Fruit fly (Drosophila melanogaster) whole organism, embryonic: ENCODE data around the gene mRpS31.

Experiments used
- Adf1 ChIP-seq: fragments of 200-800 bp; sonication (Bioruptor generic); IDR thresholded peaks from 2 replicates; pipeline ENCODE4 v1.3.6; 2022; ENCODE audit warnings: missing biosample characterization, missing genetic modification characterization
- Aef1 ChIP-seq: fragments of 200-800 bp; sonication (Bioruptor generic); IDR thresholded peaks from 3 replicates; pipeline ENCODE4 v1.3.6; 2022; ENCODE audit warnings: missing biosample characterization, missing genetic modification characterization
- Blimp-1 ChIP-seq: fragments of 200-800 bp; sonication (Bioruptor generic); optimal IDR thresholded peaks from 3 replicates; lab custom pipeline; 2018; ENCODE audit warnings: missing biosample characterization, missing genetic modification characterization, mild to moderate bottlenecking, moderate library complexity, missing genetic modification reagents
- CG10366 ChIP-seq: fragments of 200-800 bp; sonication (Bioruptor generic); IDR thresholded peaks from 2 replicates; pipeline ENCODE4 v1.3.6; 2022; ENCODE audit warnings: missing biosample characterization, missing genetic modification characterization
- CG12104 ChIP-seq: fragments of 200-800 bp; sonication (Bioruptor generic); optimal IDR thresholded peaks from 3 replicates; lab custom pipeline; 2016; ENCODE audit warnings: missing biosample characterization, missing genetic modification characterization
- CG12299 ChIP-seq: fragments of 200-800 bp; sonication (Bioruptor generic); optimal IDR thresholded peaks from 2 replicates; lab custom pipeline; 2018; ENCODE audit warnings: missing biosample characterization, mild to moderate bottlenecking, missing genetic modification characterization
- CG17328 ChIP-seq: fragments of 200-800 bp; sonication (Bioruptor generic); IDR thresholded peaks from 2 replicates; pipeline ENCODE4 v1.3.6; 2022; ENCODE audit warnings: missing biosample characterization, missing genetic modification characterization
- CG17359 ChIP-seq: fragments of 200-800 bp; sonication (Bioruptor generic); optimal IDR thresholded peaks from 3 replicates; lab custom pipeline; 2018; ENCODE audit warnings: missing biosample characterization, mild to moderate bottlenecking, missing genetic modification characterization, moderate library complexity
- CG17829 ChIP-seq: fragments of 200-800 bp; optimal IDR thresholded peaks from 2 replicates; lab custom pipeline; 2019; ENCODE audit warnings: missing biosample characterization, mild to moderate bottlenecking, missing genetic modification characterization, moderate library complexity
- CG18011 ChIP-seq: fragments of 200-800 bp; sonication (Bioruptor generic); optimal IDR thresholded peaks from 2 replicates; lab custom pipeline; 2017; ENCODE audit warnings: missing biosample characterization, missing genetic modification characterization, mild to moderate bottlenecking, moderate library complexity, missing genotype
- CG18619 ChIP-seq: fragments of 200-800 bp; sonication (Bioruptor generic); optimal IDR thresholded peaks from 3 replicates; lab custom pipeline; 2017; ENCODE audit warnings: missing biosample characterization, mild to moderate bottlenecking, missing genetic modification characterization
- CG2889 ChIP-seq: fragments of 200-800 bp; sonication (Bioruptor generic); IDR thresholded peaks from 3 replicates; pipeline ENCODE4 v1.3.6; 2022; ENCODE audit warnings: missing biosample characterization, missing genetic modification characterization
- CG3065 ChIP-seq: fragments of 200-800 bp; sonication (Bioruptor generic); optimal IDR thresholded peaks from 2 replicates; lab custom pipeline; 2016; ENCODE audit warnings: missing biosample characterization, missing genetic modification characterization
- CG32772 ChIP-seq: fragments of 200-800 bp; sonication (Bioruptor generic); IDR thresholded peaks from 2 replicates; pipeline ENCODE4 v1.3.6; 2022; ENCODE audit warnings: missing biosample characterization, missing genetic modification characterization
- CG34376 ChIP-seq: fragments of 200-800 bp; sonication (Bioruptor generic); optimal IDR thresholded peaks from 2 replicates; lab custom pipeline; 2018; ENCODE audit warnings: missing biosample characterization, mild to moderate bottlenecking, missing genetic modification characterization
- CG3995 ChIP-seq: fragments of 200-800 bp; sonication (Bioruptor generic); optimal IDR thresholded peaks from 3 replicates; lab custom pipeline; 2016; ENCODE audit warnings: missing biosample characterization, missing genetic modification characterization
- CG4617 ChIP-seq: fragments of 200-800 bp; sonication (Bioruptor generic); optimal IDR thresholded peaks from 3 replicates; lab custom pipeline; 2016; ENCODE audit warnings: missing biosample characterization, missing genetic modification characterization, borderline replicate concordance
- CG7556 ChIP-seq: fragments of 200-800 bp; sonication (Bioruptor generic); optimal IDR thresholded peaks from 2 replicates; lab custom pipeline; 2017; ENCODE audit warnings: missing biosample characterization, mild to moderate bottlenecking, missing genetic modification characterization
- CG8924 ChIP-seq: fragments of 200-800 bp; optimal IDR thresholded peaks from 3 replicates; lab custom pipeline; 2019; ENCODE audit warnings: missing biosample characterization, mild to moderate bottlenecking, missing genetic modification characterization, moderate library complexity
- CG9797 ChIP-seq: fragments of 200-800 bp; sonication (Bioruptor generic); optimal IDR thresholded peaks from 3 replicates; lab custom pipeline; 2018; ENCODE audit warnings: missing biosample characterization, mild to moderate bottlenecking, missing genetic modification characterization
- CG9817 ChIP-seq: fragments of 200-800 bp; sonication (Bioruptor generic); optimal IDR thresholded peaks from 2 replicates; lab custom pipeline; 2018; ENCODE audit warnings: missing biosample characterization, mild to moderate bottlenecking, missing genetic modification characterization, moderate library complexity
- CTCF ChIP-seq: fragments of 200-800 bp; sonication (Bioruptor generic); optimal IDR thresholded peaks from 2 replicates; lab custom pipeline; 2017; ENCODE audit warnings: missing biosample characterization, mild to moderate bottlenecking, missing genetic modification characterization, moderate library complexity
- Eip74EF ChIP-seq, 2 experiments: fragments of 200-800 bp in 1 of 2; fragments of >200 bp in 1 of 2; sonication (Bioruptor generic) in 1 of 2; optimal IDR thresholded peaks; 2 replicates each; lab custom pipeline; 2017 to 2019; ENCODE audit warnings: missing biosample characterization in 2 of 2, missing genetic modification characterization in 2 of 2, mild to moderate bottlenecking in 1 of 2, moderate library complexity in 1 of 2
- Hmr ChIP-seq: fragments of 200-800 bp; sonication (Bioruptor generic); optimal IDR thresholded peaks from 3 replicates; lab custom pipeline; 2017; ENCODE audit warnings: mild to moderate bottlenecking, missing biosample characterization, missing genetic modification reagents, missing genetic modification characterization
- Lhr ChIP-seq: fragments of 200-800 bp; sonication (Bioruptor generic); optimal IDR thresholded peaks from 3 replicates; lab custom pipeline; 2017; ENCODE audit warnings: mild to moderate bottlenecking, missing biosample characterization, missing genetic modification reagents, missing genetic modification characterization
- Lim3 ChIP-seq: fragments of 200-800 bp; sonication (Bioruptor generic); IDR thresholded peaks from 2 replicates; pipeline ENCODE4 v1.3.6; 2022; ENCODE audit warnings: missing biosample characterization, missing genetic modification characterization
- Med ChIP-seq: fragments of 200-800 bp; sonication (Bioruptor generic); peaks from one replicate; lab custom pipeline; 2016; ENCODE audit warnings: missing biosample characterization, missing genetic modification characterization, mild to moderate bottlenecking, inconsistent platforms, moderate library complexity
- Vsx1 ChIP-seq: fragments of 200-800 bp; sonication (Bioruptor generic); optimal IDR thresholded peaks from 2 replicates; lab custom pipeline; 2017; ENCODE audit warnings: missing biosample characterization, mild to moderate bottlenecking, missing genetic modification characterization, missing genetic modification reagents
- al ChIP-seq: fragments of 200-800 bp; sonication (Bioruptor generic); IDR thresholded peaks from 2 replicates; pipeline ENCODE4 v1.3.6; 2022; ENCODE audit warnings: missing biosample characterization, missing genetic modification characterization
- br ChIP-seq: fragments of >200 bp; optimal IDR thresholded peaks from 2 replicates; lab custom pipeline; 2017
- cato ChIP-seq: fragments of 200-800 bp; sonication (Bioruptor generic); optimal IDR thresholded peaks from 2 replicates; lab custom pipeline; 2016; ENCODE audit warnings: missing biosample characterization, missing genetic modification characterization, borderline replicate concordance
- croc ChIP-seq: fragments of 200-800 bp; sonication (Bioruptor generic); conservative IDR thresholded peaks from 3 replicates; pipeline ENCODE4 v1.3.6; 2022; ENCODE audit warnings: missing biosample characterization, missing genetic modification characterization
- danr ChIP-seq: fragments of 200-800 bp; sonication (Bioruptor generic); IDR thresholded peaks from 2 replicates; pipeline ENCODE4 v1.3.6; 2022; ENCODE audit warnings: missing biosample characterization, missing genetic modification characterization
- ems ChIP-seq: fragments of 200-800 bp; sonication (Bioruptor generic); optimal IDR thresholded peaks from 3 replicates; lab custom pipeline; 2016; ENCODE audit warnings: missing biosample characterization, missing genetic modification characterization
- ewg ChIP-seq: fragments of 200-800 bp; sonication (Bioruptor generic); optimal IDR thresholded peaks from 3 replicates; lab custom pipeline; 2017; ENCODE audit warnings: mild to moderate bottlenecking, missing biosample characterization, missing genetic modification reagents, missing genetic modification characterization
- hkb ChIP-seq, 2 experiments: fragments of 200-800 bp in 1 of 2; fragments of >200 bp in 1 of 2; sonication (Bioruptor generic) in 1 of 2; IDR thresholded peaks in 1 of 2; optimal IDR thresholded peaks in 1 of 2; 2 replicates each; pipeline versions ENCODE4 v1.3.6 to Lab custom; 2017 to 2022; ENCODE audit warnings: missing biosample characterization in 1 of 2, missing genetic modification characterization in 1 of 2
- kah ChIP-seq: fragments of 200-800 bp; sonication (Bioruptor generic); optimal IDR thresholded peaks from 2 replicates; lab custom pipeline; 2018; ENCODE audit warnings: missing biosample characterization, mild to moderate bottlenecking, missing genetic modification characterization
- kni ChIP-seq: fragments of 200-800 bp; sonication (Bioruptor generic); optimal IDR thresholded peaks from 3 replicates; lab custom pipeline; 2017; ENCODE audit warnings: mild to moderate bottlenecking, missing biosample characterization, missing genetic modification reagents, missing genetic modification characterization
- lola ChIP-seq, 3 experiments: fragments of >200 bp in 2 of 3; fragments of 200-800 bp in 1 of 3; sonication (Bioruptor generic) in 1 of 3; optimal IDR thresholded peaks; 2 replicates each; lab custom pipeline; 2017 to 2019; ENCODE audit warnings: missing biosample characterization in 3 of 3, missing genetic modification characterization in 3 of 3, mild to moderate bottlenecking in 1 of 3, moderate library complexity in 1 of 3
- mirr ChIP-seq: fragments of 200-800 bp; sonication (Bioruptor generic); optimal IDR thresholded peaks from 3 replicates; lab custom pipeline; 2018; ENCODE audit warnings: missing biosample characterization, mild to moderate bottlenecking, missing genetic modification characterization
- nerfin-2 ChIP-seq: fragments of 200-800 bp; sonication (Bioruptor generic); IDR thresholded peaks from 2 replicates; pipeline ENCODE4 v1.3.6; 2022; ENCODE audit warnings: missing biosample characterization, missing genetic modification characterization; ENCODE audit not compliant: partially characterized antibody
- nmo ChIP-seq: fragments of 200-800 bp; sonication (Bioruptor generic); optimal IDR thresholded peaks from 2 replicates; lab custom pipeline; 2018; ENCODE audit warnings: missing biosample characterization, mild to moderate bottlenecking, missing genetic modification characterization, moderate library complexity
- pros ChIP-seq: fragments of 200-800 bp; sonication (Bioruptor generic); optimal IDR thresholded peaks from 3 replicates; lab custom pipeline; 2019; ENCODE audit warnings: missing biosample characterization, mild to moderate bottlenecking, missing genetic modification characterization, moderate library complexity
- sna ChIP-seq: fragments of 200-800 bp; sonication (Bioruptor generic); IDR thresholded peaks from 2 replicates; pipeline ENCODE4 v1.3.6; 2022; ENCODE audit warnings: missing biosample characterization, missing genetic modification characterization; ENCODE audit not compliant: partially characterized antibody
- sqz ChIP-seq: fragments of 200-800 bp; sonication (Bioruptor generic); optimal IDR thresholded peaks from 3 replicates; lab custom pipeline; 2018; ENCODE audit warnings: missing biosample characterization, mild to moderate bottlenecking, missing genetic modification characterization
- sr ChIP-seq: fragments of 200-800 bp; sonication (Bioruptor generic); IDR thresholded peaks from 3 replicates; pipeline ENCODE4 v1.3.6; 2022; ENCODE audit warnings: missing biosample characterization, missing genetic modification characterization
- vfl ChIP-seq: fragments of 200-800 bp; sonication (Bioruptor generic); optimal IDR thresholded peaks from 2 replicates; lab custom pipeline; 2016; ENCODE audit warnings: missing biosample characterization, missing genetic modification characterization
- zen ChIP-seq: fragments of 200-800 bp; sonication (Bioruptor generic); optimal IDR thresholded peaks from 3 replicates; lab custom pipeline; 2018; ENCODE audit warnings: missing biosample characterization, mild to moderate bottlenecking, missing genetic modification characterization, moderate library complexity

Gene mRpS31

DNA sequence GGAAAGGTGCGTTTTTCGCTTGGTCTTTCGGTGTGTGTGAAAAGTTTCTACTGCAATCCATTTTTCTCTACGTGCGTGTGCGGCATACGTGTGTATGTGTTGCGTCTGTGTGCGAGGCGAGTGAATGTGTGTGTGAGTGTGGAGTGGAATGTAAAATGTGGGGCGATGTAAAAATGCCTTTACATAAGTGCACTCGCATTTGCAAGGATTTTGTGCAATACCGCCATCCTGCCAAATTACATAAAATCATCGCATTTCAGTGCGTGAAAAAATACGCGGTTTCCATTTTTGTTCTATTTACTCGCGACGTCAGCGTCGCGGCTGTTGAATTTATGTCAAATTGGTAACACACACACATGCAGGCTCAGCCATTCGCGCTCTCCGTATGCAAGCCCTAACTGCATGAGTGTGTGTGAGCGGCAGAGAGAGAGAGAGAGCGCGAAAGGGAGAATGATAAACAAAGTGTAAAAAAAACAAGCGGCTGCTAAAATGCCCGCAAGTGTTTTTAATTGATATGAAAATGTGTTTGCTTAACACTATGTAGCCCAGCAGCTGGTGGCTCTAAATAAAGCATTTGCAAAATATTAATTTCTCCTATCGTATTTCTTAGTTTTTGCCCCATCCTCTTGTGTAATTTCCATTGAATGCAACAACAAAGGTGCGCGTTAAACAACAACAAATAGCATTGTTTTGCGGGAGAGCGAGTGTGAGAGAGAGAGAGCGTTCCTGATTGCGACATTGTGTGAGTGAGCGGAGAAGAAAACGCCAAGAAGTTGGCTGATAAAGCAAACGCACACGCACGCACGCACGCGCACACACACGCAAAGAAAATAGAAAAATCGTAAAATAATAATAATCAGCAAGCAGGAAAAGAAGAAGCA lies 47.4 kb downstream of the mRpS31 start (continued):
- no peak for TF ChIP-seq nerfin-2
- no peak for TF ChIP-seq CG3995 (GFP tag; lab: Kevin White, UChicago)
- no peak for TF ChIP-seq mirr (GFP tag; lab: Kevin White, UChicago)
- no peak for TF ChIP-seq zen (tag; lab: Kevin White, UChicago)
- no peak for TF ChIP-seq CG32772
- no peak for TF ChIP-seq CG9817
- TF ChIP-seq Vsx1 (GFP tag; lab: Kevin White, UChicago) = peak; percentile 26
- TF ChIP-seq vfl (GFP tag; lab: Kevin White, UChicago) = no peak
- TF ChIP-seq CG12299 (tag; lab: Kevin White, UChicago) = peak; percentile 19
- TF ChIP-seq sr (GFP tag; lab: Robert Waterston, UW) = no peak
- TF ChIP-seq hkb (optimal IDR thresholded peaks at IDR 0.05; lab: Kevin White, UChicago) = no peak
- TF ChIP-seq hkb (GFP tag; IDR thresholded peaks at IDR 0.05; lab: Robert Waterston, UW) = 0 out of 2 replicates have a peak, but pooled peaks have one; percentile 4
- no peak for TF ChIP-seq br (lab: Kevin White, UChicago)
- TF ChIP-seq CG4617 (GFP tag; lab: Kevin White, UChicago) = peak; percentile 31
- no peak for TF ChIP-seq CG9797 (GFP tag; lab: Kevin White, UChicago)
- peak; percentile 87 for TF ChIP-seq kni
- peak; percentile 48 for TF ChIP-seq Hmr (GFP tag; lab: Kevin White, UChicago)
- TF ChIP-seq CG3065 (GFP tag; lab: Kevin White, UChicago) = no peak
- TF ChIP-seq CG2889 = no peak
- no peak for TF ChIP-seq CG10366
- peak in 2 of 3 experiments; percentile 71 to 96 for TF ChIP-seq lola (GFP tag; optimal IDR thresholded peaks at IDR 0.05; lab: Kevin White, UChicago)
- no peak for TF ChIP-seq sna (GFP tag; lab: Robert Waterston, UW)
- peak; percentile 30 for TF ChIP-seq nmo
- TF ChIP-seq CG17829 (tag; lab: Kevin White, UChicago) = no peak
- no peak for TF ChIP-seq CG18619
- no peak for TF ChIP-seq CTCF (GFP tag; lab: Kevin White, UChicago)
- peak; percentile 91 for TF ChIP-seq sqz (GFP tag; lab: Kevin White, UChicago)
- TF ChIP-seq Blimp-1 (GFP tag; lab: Kevin White, UChicago) = no peak
- TF ChIP-seq CG7556 = peak; percentile 11
- TF ChIP-seq CG17328 (GFP tag; lab: Robert Waterston, UW) = no peak
- TF ChIP-seq kah = peak; percentile 39
- TF ChIP-seq ems (GFP tag; lab: Kevin White, UChicago) = no peak
- TF ChIP-seq cato (GFP tag; lab: Kevin White, UChicago) = no peak
- peak; percentile 8 to 89 for TF ChIP-seq Eip74EF (GFP tag; optimal IDR thresholded peaks at IDR 0.05; lab: Kevin White, UChicago)
- no peak for TF ChIP-seq Lim3
- peak; percentile 46; the same call in 1 of the 2 replicates for TF ChIP-seq Adf1 (GFP tag; lab: Robert Waterston, UW)
- no peak for TF ChIP-seq al (GFP tag; lab: Robert Waterston, UW)
- no peak for TF ChIP-seq danr
- no peak for TF ChIP-seq CG17359 (tag; lab: Kevin White, UChicago)
- TF ChIP-seq croc = no peak
- TF ChIP-seq CG18011 (GFP tag; lab: Kevin White, UChicago) = no peak
- peak; percentile 44 for TF ChIP-seq CG8924
- TF ChIP-seq Med (GFP tag; lab: Kevin White, UChicago) = peak; percentile 77
- peak; percentile 32; the same call in 2 of the 3 replicates for TF ChIP-seq Aef1 (GFP tag; lab: Robert Waterston, UW)
- TF ChIP-seq Lhr (GFP tag; lab: Kevin White, UChicago) = no peak
- peak; percentile 12 for TF ChIP-seq CG34376 (GFP tag; lab: Kevin White, UChicago)
- TF ChIP-seq CG12104 (GFP tag; lab: Kevin White, UChicago) = peak; percentile 6
- peak; percentile 31 for TF ChIP-seq ewg (GFP tag; lab: Kevin White, UChicago)
- peak; percentile 89 for TF ChIP-seq pros (GFP tag; lab: Kevin White, UChicago)
